Fruit fly (Drosophila melanogaster): ENCODE results near the gene NO66.
"Not testable (repeated sequence)": the region's sequence is repeated elsewhere in the genome, so short reads cannot be mapped to it uniquely, and the experiment has no call there.

Gene NO66

dm6 chrX:4318701-4319100 is 537 bp upstream of the NO66 start, which contains the start of gene mei-9:
mei-9 (minus strand) TSS chrX:4318801.
- TF ChIP-seq CG11695 (GFP tag; IDR thresholded peaks at IDR 0.05); dmrt11E (tag; optimal IDR thresholded peaks at IDR 0.05); CG18476 (GFP tag; optimal IDR thresholded peaks at IDR 0.05): not testable (repeated sequence)

- TF ChIP-seq gcm2 (GFP tag; optimal IDR thresholded peaks at IDR 0.05) (no peak), Pdp1 (GFP tag; optimal IDR thresholded peaks at IDR 0.05) (peak in 1 of 2 experiments; percentile 45), MBD-R2 (GFP tag; IDR thresholded peaks at IDR 0.05) (peak; percentile 25; the same call in 1 of the 2 replicates)
Measured at dm6 chrX:4322131-4322233, 2.7 kb downstream of the NO66 start, which contains the start of gene mRpL33. mRpL33 (minus strand) TSS chrX:4322231.

DNA sequence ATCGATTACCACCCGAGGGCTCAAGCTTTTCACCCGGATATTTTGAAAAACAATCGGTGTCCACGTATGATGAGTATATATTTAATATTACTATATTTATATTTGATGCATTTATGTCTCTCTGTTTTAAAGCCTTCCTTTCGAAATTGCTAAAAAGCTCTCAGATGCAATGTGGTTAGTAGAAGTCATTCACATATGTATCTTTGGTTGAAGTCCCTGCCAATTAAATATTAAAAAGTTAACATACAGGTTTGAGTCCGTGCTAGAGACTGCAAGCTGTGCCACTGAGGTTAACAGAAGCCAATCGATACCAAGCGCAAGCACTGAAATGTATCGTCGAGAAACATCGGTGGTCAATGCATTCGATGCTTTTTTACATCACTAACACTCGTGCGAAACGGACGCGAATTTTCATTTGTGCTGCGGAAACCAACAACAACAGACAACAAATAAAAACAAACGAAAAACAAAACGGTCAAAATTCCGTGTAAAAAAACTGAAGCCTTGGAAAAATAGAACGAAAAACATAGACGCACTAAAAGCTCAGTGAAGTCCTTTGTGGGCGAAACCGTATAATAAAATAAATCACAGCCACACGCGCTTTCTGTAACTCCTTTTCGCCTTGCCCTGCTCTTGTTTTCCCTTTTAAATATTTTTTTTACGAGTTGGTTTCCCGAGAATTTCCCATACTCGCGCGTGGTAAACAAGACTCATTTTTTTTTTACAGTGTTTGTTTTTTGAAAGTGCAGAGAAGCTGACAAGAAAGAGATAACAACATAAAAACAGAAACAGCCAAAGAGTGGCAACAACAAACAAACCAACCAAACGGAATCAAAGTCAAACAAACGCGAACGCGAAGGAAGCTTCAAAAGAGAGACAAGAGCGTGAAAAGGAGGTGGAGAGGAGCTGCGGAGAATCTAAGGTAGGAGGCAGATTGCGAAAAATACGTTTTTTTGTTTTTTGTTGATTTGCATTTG is 3.3 kb downstream of the NO66 start, which contains the start of gene norpA:
Gene norpA (plus strand): TSS at position 393 of the 977 bp plus-strand sequence.
- TF ChIP-seq CG12659 (GFP tag; optimal IDR thresholded peaks at IDR 0.05) (peak; percentile 66), kni (GFP tag; optimal IDR thresholded peaks at IDR 0.05) (no peak), fd3F (GFP tag; optimal IDR thresholded peaks at IDR 0.05) (peak; percentile 9), sd (tag; optimal IDR thresholded peaks at IDR 0.05) (peak; percentile 15), CG4328 (GFP tag; optimal IDR thresholded peaks at IDR 0.05) (no peak), Aef1 (GFP tag; IDR thresholded peaks at IDR 0.05) (no peak), CG8281 (tag; optimal IDR thresholded peaks at IDR 0.05) (no peak), Dll (GFP tag; IDR thresholded peaks at IDR 0.05; ENCODE audit: partially characterized antibody) (peak; percentile 83), pan (optimal IDR thresholded peaks at IDR 0.05) (no peak), pan (GFP tag; optimal IDR thresholded peaks at IDR 0.05 in 1 of 2, IDR thresholded peaks at IDR 0.05 in 1 of 2) (no peak), HmgZ (tag; optimal IDR thresholded peaks at IDR 0.05) (peak; percentile 9), CG5245 (GFP tag; optimal IDR thresholded peaks at IDR 0.05) (no peak), Hr51 (GFP tag; optimal IDR thresholded peaks at IDR 0.05) (peak; percentile 21 to 51), inv (GFP tag; IDR thresholded peaks at IDR 0.05; ENCODE audit: partially characterized antibody) (peak; percentile 91), dimm (GFP tag; IDR thresholded peaks at IDR 0.05) (no peak), Fer3 (tag; optimal IDR thresholded peaks at IDR 0.05) (peak; percentile 12), CG12299 (tag; optimal IDR thresholded peaks at IDR 0.05) (no peak), BtbVII (GFP tag; optimal IDR thresholded peaks at IDR 0.05) (peak; percentile 30), aop (GFP tag; IDR thresholded peaks at IDR 0.05) (no peak), slou (GFP tag; optimal IDR thresholded peaks at IDR 0.05) (no peak), twi (tag; optimal IDR thresholded peaks at IDR 0.05) (no peak), Asciz (GFP tag; optimal IDR thresholded peaks at IDR 0.05) (no peak), dm (GFP tag; optimal IDR thresholded peaks at IDR 0.05) (peak; percentile 64), ATbp (GFP tag; optimal IDR thresholded peaks at IDR 0.05) (peak; percentile 11), caup (GFP tag; optimal IDR thresholded peaks at IDR 0.05; ENCODE audit: severe bottlenecking) (no peak), so (GFP tag; IDR thresholded peaks at IDR 0.05) (no peak), CG31365 (tag; optimal IDR thresholded peaks at IDR 0.05) (no peak), CG10366 (GFP tag; IDR thresholded peaks at IDR 0.05) (no peak), NfI (GFP tag; optimal IDR thresholded peaks at IDR 0.05) (no peak), Optix (GFP tag; IDR thresholded peaks at IDR 0.05) (no peak), yki (optimal IDR thresholded peaks at IDR 0.05) (no peak), danr (GFP tag; IDR thresholded peaks at IDR 0.05) (no peak), ems (GFP tag; optimal IDR thresholded peaks at IDR 0.05) (peak; percentile 0), Hsf (GFP tag; optimal IDR thresholded peaks at IDR 0.05) (peak; percentile 38), MESR4 (GFP tag; optimal IDR thresholded peaks at IDR 0.05) (no peak), CG9876 (GFP tag; optimal IDR thresholded peaks at IDR 0.05) (no peak), HLH4C (GFP tag; IDR thresholded peaks at IDR 0.05; ENCODE audit: partially characterized antibody) (peak; percentile 82), Gug (GFP tag; IDR thresholded peaks at IDR 0.05) (no peak), CG13287 (GFP tag; IDR thresholded peaks at IDR 0.05; ENCODE audit: partially characterized antibody) (peak; percentile 92), CG7928 (GFP tag; optimal IDR thresholded peaks at IDR 0.05) (no peak)

All from whole organism, embryonic.